Fruit fly (Drosophila melanogaster) whole organism, prepupa: ENCODE measurements around the gene Pyroxd1.

Experiments
- CG10631 ChIP-seq: fragments of 200-800 bp; sonication (Bioruptor generic); optimal IDR thresholded peaks from 2 replicates; lab custom pipeline; 2016; ENCODE audit warnings: missing biosample characterization, missing genetic modification characterization
- CG11294 ChIP-seq: fragments of 200-800 bp; sonication (Bioruptor generic); IDR thresholded peaks from 2 replicates; pipeline ENCODE4 v1.3.6; 2022; ENCODE audit warnings: missing biosample characterization, missing genetic modification characterization
- CG11762 ChIP-seq: fragments of 200-800 bp; sonication (Bioruptor generic); optimal IDR thresholded peaks from 3 replicates; lab custom pipeline; 2016; ENCODE audit warnings: missing biosample characterization, missing genetic modification characterization; ENCODE audit not compliant: insufficient read depth
- CG11902 ChIP-seq: fragments of 200-800 bp; sonication (Bioruptor generic); optimal IDR thresholded peaks from 3 replicates; lab custom pipeline; 2016; ENCODE audit warnings: missing biosample characterization, missing genetic modification characterization
- CG15336 ChIP-seq: fragments of 200-800 bp; sonication (Bioruptor generic); IDR thresholded peaks from 2 replicates; pipeline ENCODE4 v1.3.6; 2022; ENCODE audit warnings: missing biosample characterization, missing genetic modification characterization
- CG31627 ChIP-seq: fragments of 200-800 bp; sonication (Bioruptor generic); optimal IDR thresholded peaks from 3 replicates; lab custom pipeline; 2016; ENCODE audit warnings: missing biosample characterization, missing genetic modification characterization
- CG32006 ChIP-seq: fragments of 200-800 bp; sonication (Bioruptor generic); optimal IDR thresholded peaks from 3 replicates; lab custom pipeline; 2017; ENCODE audit warnings: missing biosample characterization, mild to moderate bottlenecking, missing genetic modification characterization
- CG34406 ChIP-seq: fragments of 200-800 bp; sonication (Bioruptor generic); optimal IDR thresholded peaks from 3 replicates; lab custom pipeline; 2016; ENCODE audit warnings: missing biosample characterization, missing genetic modification characterization
- CG6163 ChIP-seq: fragments of 200-800 bp; sonication (Bioruptor generic); IDR thresholded peaks from 3 replicates; pipeline ENCODE4 v1.3.6; 2022; ENCODE audit warnings: missing biosample characterization, missing genetic modification characterization
- CG6792 ChIP-seq: fragments of 200-800 bp; sonication (Bioruptor generic); optimal IDR thresholded peaks from 3 replicates; lab custom pipeline; 2016; ENCODE audit warnings: missing biosample characterization, missing genetic modification characterization
- CG6854 ChIP-seq: fragments of 200-800 bp; sonication (Bioruptor generic); optimal IDR thresholded peaks from 2 replicates; lab custom pipeline; 2017; ENCODE audit warnings: missing biosample characterization, mild to moderate bottlenecking, missing genetic modification characterization
- CG7368 ChIP-seq: fragments of 200-800 bp; sonication (Bioruptor generic); optimal IDR thresholded peaks from 3 replicates; lab custom pipeline; 2016; ENCODE audit warnings: missing biosample characterization, missing genetic modification characterization
- CG9139 ChIP-seq: fragments of 200-800 bp; sonication (Bioruptor generic); optimal IDR thresholded peaks from 3 replicates; lab custom pipeline; 2017; ENCODE audit warnings: missing biosample characterization, mild to moderate bottlenecking, missing genetic modification characterization
- Eip75B ChIP-seq: fragments of 200-800 bp; sonication (Bioruptor generic); optimal IDR thresholded peaks from 3 replicates; lab custom pipeline; 2016; ENCODE audit warnings: missing biosample characterization, missing genetic modification characterization
- Eip78C ChIP-seq: fragments of 200-800 bp; sonication (Bioruptor generic); peaks from one replicate; lab custom pipeline; 2016; ENCODE audit warnings: missing biosample characterization, missing genetic modification characterization
- Eip93F ChIP-seq: fragments of 200-800 bp; sonication (Bioruptor generic); optimal IDR thresholded peaks from 2 replicates; lab custom pipeline; 2016; ENCODE audit warnings: missing biosample characterization, mild to moderate bottlenecking, missing genetic modification characterization
- Ets21C ChIP-seq: fragments of 200-800 bp; sonication (Bioruptor generic); optimal IDR thresholded peaks from 3 replicates; lab custom pipeline; 2016; ENCODE audit warnings: missing biosample characterization, missing genetic modification characterization
- Ets96B ChIP-seq: fragments of 200-800 bp; optimal IDR thresholded peaks from 2 replicates; lab custom pipeline; 2019; ENCODE audit warnings: missing biosample characterization, mild to moderate bottlenecking, missing genetic modification characterization, moderate library complexity
- Hr38 ChIP-seq: sonication (Bioruptor generic); optimal IDR thresholded peaks from 2 replicates; lab custom pipeline; 2016; ENCODE audit warnings: missing biosample characterization, missing genetic modification characterization
- Hr39 ChIP-seq: fragments of 200-800 bp; sonication (Bioruptor generic); optimal IDR thresholded peaks from 2 replicates; lab custom pipeline; 2016; ENCODE audit warnings: missing biosample characterization, missing genetic modification characterization
- Hr4 ChIP-seq: fragments of 200-800 bp; sonication (Bioruptor generic); optimal IDR thresholded peaks from 3 replicates; lab custom pipeline; 2016; ENCODE audit warnings: missing biosample characterization, missing genetic modification characterization
- Lpt ChIP-seq: fragments of 200-800 bp; sonication (Bioruptor generic); optimal IDR thresholded peaks from 3 replicates; lab custom pipeline; 2016; ENCODE audit warnings: missing biosample characterization, missing genetic modification characterization
- OdsH ChIP-seq: fragments of 200-800 bp; sonication (Bioruptor generic); optimal IDR thresholded peaks from 3 replicates; lab custom pipeline; 2016; ENCODE audit warnings: missing biosample characterization, missing genetic modification characterization
- Smox ChIP-seq: fragments of 200-800 bp; sonication (Bioruptor generic); optimal IDR thresholded peaks from 3 replicates; lab custom pipeline; 2016; ENCODE audit warnings: missing biosample characterization, missing genetic modification characterization
- Sox102F ChIP-seq: fragments of 200-800 bp; sonication (Bioruptor generic); optimal IDR thresholded peaks from 2 replicates; lab custom pipeline; 2016; ENCODE audit warnings: missing biosample characterization, mild to moderate bottlenecking, missing genetic modification characterization
- Sox14 ChIP-seq: fragments of 200-800 bp; sonication (Bioruptor generic); optimal IDR thresholded peaks from 3 replicates; lab custom pipeline; 2016; ENCODE audit warnings: missing biosample characterization, missing genetic modification characterization
- Sox15 ChIP-seq: fragments of 200-800 bp; sonication (Bioruptor generic); optimal IDR thresholded peaks from 3 replicates; lab custom pipeline; 2016; ENCODE audit warnings: missing biosample characterization, missing genetic modification characterization
- achi ChIP-seq: fragments of 200-800 bp; sonication (Bioruptor generic); optimal IDR thresholded peaks from 3 replicates; lab custom pipeline; 2016; ENCODE audit warnings: missing biosample characterization, missing genetic modification characterization
- acj6 ChIP-seq: fragments of 200-800 bp; sonication (Bioruptor generic); optimal IDR thresholded peaks from 3 replicates; lab custom pipeline; 2016; ENCODE audit warnings: missing biosample characterization, missing genetic modification characterization
- cyc ChIP-seq: fragments of 200-800 bp; sonication (Bioruptor generic); optimal IDR thresholded peaks from 3 replicates; lab custom pipeline; 2016; ENCODE audit warnings: missing biosample characterization, missing genetic modification characterization
- dac ChIP-seq: fragments of 200-800 bp; sonication (Bioruptor generic); optimal IDR thresholded peaks from 2 replicates; lab custom pipeline; 2017; ENCODE audit warnings: missing biosample characterization, mild to moderate bottlenecking, missing genetic modification characterization
- dsx ChIP-seq: fragments of 200-800 bp; optimal IDR thresholded peaks from 3 replicates; lab custom pipeline; 2019; ENCODE audit warnings: missing biosample characterization, mild to moderate bottlenecking, missing genetic modification characterization, moderate library complexity; ENCODE audit not compliant: poor library complexity, severe bottlenecking
- eg ChIP-seq: fragments of 200-800 bp; sonication (Bioruptor generic); IDR thresholded peaks from 3 replicates; pipeline ENCODE4 v1.3.6; 2022; ENCODE audit warnings: missing biosample characterization, missing genetic modification characterization
- esn ChIP-seq: fragments of 200-800 bp; sonication (Bioruptor generic); optimal IDR thresholded peaks from 2 replicates; lab custom pipeline; 2016; ENCODE audit warnings: missing biosample characterization, mild to moderate bottlenecking, missing genetic modification characterization, moderate library complexity
- fd85E ChIP-seq: fragments of 200-800 bp; sonication (Bioruptor generic); optimal IDR thresholded peaks from 3 replicates; lab custom pipeline; 2016; ENCODE audit warnings: missing biosample characterization, missing genetic modification characterization
- fkh ChIP-seq: fragments of 200-800 bp; sonication (Bioruptor generic); optimal IDR thresholded peaks from 3 replicates; lab custom pipeline; 2017; ENCODE audit warnings: missing biosample characterization, mild to moderate bottlenecking, missing genetic modification characterization, moderate library complexity
- lz ChIP-seq: fragments of 200-800 bp; sonication (Bioruptor generic); optimal IDR thresholded peaks from 3 replicates; lab custom pipeline; 2016; ENCODE audit warnings: missing biosample characterization, missing genetic modification characterization
- pdm3 ChIP-seq: fragments of 200-800 bp; sonication (Bioruptor generic); optimal IDR thresholded peaks from 3 replicates; lab custom pipeline; 2016; ENCODE audit warnings: missing biosample characterization, missing genetic modification characterization
- salr ChIP-seq, 2 experiments: fragments of 200-800 bp; sonication (Bioruptor generic); optimal IDR thresholded peaks; 3 replicates each; lab custom pipeline; 2016 to 2018; ENCODE audit warnings: missing biosample characterization in 2 of 2, missing genetic modification characterization in 2 of 2, mild to moderate bottlenecking in 1 of 2
- ss ChIP-seq, 2 experiments: fragments of 200-800 bp; sonication (Bioruptor generic); optimal IDR thresholded peaks; 2 replicates in 1 of 2; 3 replicates in 1 of 2; lab custom pipeline; 2017 to 2018; ENCODE audit warnings: mild to moderate bottlenecking in 2 of 2, missing biosample characterization in 2 of 2, missing genetic modification characterization in 2 of 2, moderate library complexity in 1 of 2
- vri ChIP-seq: fragments of 200-800 bp; sonication (Bioruptor generic); optimal IDR thresholded peaks from 3 replicates; lab custom pipeline; 2016; ENCODE audit warnings: missing biosample characterization, mild to moderate bottlenecking, missing genetic modification characterization

Gene Pyroxd1

DNA sequence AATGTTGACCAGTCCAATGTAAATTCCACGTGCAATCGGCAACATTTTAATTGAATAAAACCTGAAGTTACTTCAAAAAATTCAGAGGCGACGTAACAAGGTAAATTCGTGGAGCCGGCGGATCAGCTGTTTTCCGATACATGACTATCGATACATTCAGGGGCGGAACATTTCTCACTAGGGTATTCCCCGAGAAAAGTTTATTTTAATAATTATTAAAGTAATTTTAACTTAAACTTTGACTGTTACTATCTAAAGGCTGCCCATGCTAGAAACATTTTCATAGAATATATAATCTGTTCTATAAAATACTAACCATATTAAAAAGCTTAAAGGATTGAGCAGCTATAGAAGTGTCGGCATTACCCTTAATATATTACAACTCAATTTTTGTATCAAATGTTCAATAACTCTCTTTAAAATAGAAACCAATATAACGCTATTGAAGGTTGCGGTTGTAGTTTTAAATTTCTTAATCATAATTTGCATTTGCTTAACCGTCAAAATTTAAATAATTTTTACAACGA, 5.9 kb downstream of the Pyroxd1 start, which contains the start of the genes mRpS18B and Kua (continued):
- TF ChIP-seq Ets21C (GFP tag; lab: Kevin White, UChicago), result no peak
- TF ChIP-seq achi (GFP tag; lab: Kevin White, UChicago), result peak; percentile 7
- peak; percentile 26 for TF ChIP-seq Ets96B
- peak; percentile 15 for TF ChIP-seq CG34406 (GFP tag; lab: Kevin White, UChicago)
- peak; percentile 15 for TF ChIP-seq CG31627
- TF ChIP-seq CG15336 (GFP tag; lab: Robert Waterston, UW), result 0 out of 2 replicates have a peak, but pooled peaks have one; percentile 21
- TF ChIP-seq dsx, result no peak
- peak; percentile 41 for TF ChIP-seq vri (GFP tag; lab: Kevin White, UChicago)
- TF ChIP-seq esn (GFP tag; lab: Kevin White, UChicago), result peak; percentile 57

DNA sequence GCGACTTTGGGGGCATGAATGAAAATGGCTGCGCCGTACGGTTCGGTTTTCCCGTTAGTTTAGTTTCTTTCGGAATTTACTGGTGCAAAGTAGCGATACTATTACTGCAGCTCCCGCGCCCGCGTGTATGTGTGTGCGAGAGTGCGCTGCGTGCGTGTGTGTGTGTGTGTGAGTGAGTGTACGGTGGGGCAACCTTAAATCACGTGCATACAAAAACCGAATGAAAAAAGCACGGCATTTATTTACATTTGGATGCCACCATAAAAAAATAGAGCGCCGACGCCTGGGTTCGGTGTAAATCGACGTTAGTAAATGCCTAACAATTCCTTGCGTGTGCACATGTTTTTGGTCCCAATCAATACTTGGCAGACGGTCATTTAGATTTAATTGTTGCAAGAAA, 6.5 kb downstream of the Pyroxd1 start:
- peak; percentile 20 for TF ChIP-seq fkh
- TF ChIP-seq Eip78C (GFP tag; lab: Kevin White, UChicago), result peak; percentile 13
- no peak for TF ChIP-seq dac
- peak; percentile 5; the same call in 1 of the 2 replicates for TF ChIP-seq CG11294 (GFP tag; lab: Robert Waterston, UW)
- no peak for TF ChIP-seq cyc (GFP tag; lab: Kevin White, UChicago)
- TF ChIP-seq CG6792 (GFP tag; lab: Kevin White, UChicago), result no peak
- no peak for TF ChIP-seq Hr4 (GFP tag; lab: Kevin White, UChicago)
- no peak for TF ChIP-seq fd85E (GFP tag; lab: Kevin White, UChicago)
- TF ChIP-seq eg, result peak; percentile 34; the same call in 1 of the 3 replicates
- no peak for TF ChIP-seq Sox102F (GFP tag; lab: Kevin White, UChicago)

DNA sequence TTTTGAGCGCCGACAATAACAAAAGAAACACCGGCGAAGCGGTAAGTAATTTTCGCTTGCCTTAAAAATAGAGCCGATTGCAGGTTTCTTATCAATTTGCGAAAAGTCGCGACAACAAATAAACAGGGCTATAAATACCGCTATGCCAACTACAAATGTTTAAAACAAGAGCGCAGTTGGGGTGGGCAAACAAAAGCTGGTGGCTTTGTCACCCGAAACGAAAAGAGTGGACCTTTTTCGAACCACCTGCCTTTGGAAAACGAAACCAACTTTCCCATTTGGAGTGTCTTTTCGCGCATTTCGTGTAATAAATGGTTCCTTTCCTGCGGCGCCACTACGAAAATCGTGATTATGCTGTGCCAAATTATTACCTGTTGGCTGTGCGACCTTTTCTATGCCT, 7.0 kb downstream of the Pyroxd1 start:
- TF ChIP-seq Sox14 (GFP tag; lab: Kevin White, UChicago) (no peak), Eip75B (GFP tag; lab: Kevin White, UChicago) (no peak), eg (no peak), CG11294 (GFP tag; lab: Robert Waterston, UW) (no peak), fkh (peak; percentile 8), CG6854 (GFP tag; lab: Kevin White, UChicago) (no peak)
- TF ChIP-seq, all 60 proteins: peak for 1

DNA sequence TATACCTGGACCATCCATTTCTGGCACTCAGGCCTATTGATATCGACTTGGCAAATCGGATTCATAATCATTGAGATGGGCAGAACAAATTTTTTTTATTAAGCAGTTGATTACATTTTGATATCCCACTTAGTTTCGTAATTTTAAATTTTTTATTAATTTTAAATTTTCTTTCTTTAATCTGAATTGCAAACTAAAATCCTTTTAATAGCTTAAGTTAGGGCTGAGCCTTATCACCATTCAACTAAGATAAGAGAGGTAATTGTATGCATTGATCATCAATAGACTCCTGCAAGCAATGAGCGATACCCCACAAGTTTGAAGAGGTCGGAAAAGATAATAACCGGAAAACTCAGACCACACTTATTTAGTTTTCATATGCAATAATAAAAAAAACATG, 12.8 kb downstream of the Pyroxd1 start, which contains the start of gene CG13970:
Gene CG13970 (minus strand): TSS at position 101 of the 400 bp plus-strand sequence.
- TF ChIP-seq lz (GFP tag; lab: Kevin White, UChicago) (no peak), CG10631 (no peak)

DNA sequence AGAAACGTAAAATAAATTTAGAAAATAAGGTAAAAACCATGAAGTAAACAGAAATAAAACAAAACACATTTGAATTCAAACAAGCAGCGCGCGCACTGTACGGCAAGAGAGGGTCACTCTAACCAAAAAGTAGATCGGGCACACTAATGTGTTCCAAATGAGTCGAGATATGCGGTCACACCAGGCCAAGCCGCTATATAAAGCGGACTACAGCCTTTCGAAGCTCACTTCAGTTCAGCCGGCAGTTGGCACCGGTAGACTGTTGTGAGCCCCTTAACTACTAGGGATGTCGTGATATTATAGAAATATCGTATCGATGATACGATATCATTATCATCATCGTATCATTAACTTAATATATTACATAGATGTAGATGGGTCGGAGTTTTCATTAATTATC, 13.3 kb downstream of the Pyroxd1 start:
- TF ChIP-seq dsx (no peak), achi (GFP tag; lab: Kevin White, UChicago) (no peak), Hr38 (GFP tag; lab: Kevin White, UChicago) (no peak), CG6163 (GFP tag; lab: Robert Waterston, UW) (no peak), pdm3 (no peak), esn (GFP tag; lab: Kevin White, UChicago) (no peak), CG32006 (no peak), Eip78C (GFP tag; lab: Kevin White, UChicago) (no peak), salr (GFP tag; optimal IDR thresholded peaks at IDR 0.05; lab: Kevin White, UChicago) (no peak), Hr4 (GFP tag; lab: Kevin White, UChicago) (no peak)
- TF ChIP-seq, all 60 proteins: peak for 0

DNA sequence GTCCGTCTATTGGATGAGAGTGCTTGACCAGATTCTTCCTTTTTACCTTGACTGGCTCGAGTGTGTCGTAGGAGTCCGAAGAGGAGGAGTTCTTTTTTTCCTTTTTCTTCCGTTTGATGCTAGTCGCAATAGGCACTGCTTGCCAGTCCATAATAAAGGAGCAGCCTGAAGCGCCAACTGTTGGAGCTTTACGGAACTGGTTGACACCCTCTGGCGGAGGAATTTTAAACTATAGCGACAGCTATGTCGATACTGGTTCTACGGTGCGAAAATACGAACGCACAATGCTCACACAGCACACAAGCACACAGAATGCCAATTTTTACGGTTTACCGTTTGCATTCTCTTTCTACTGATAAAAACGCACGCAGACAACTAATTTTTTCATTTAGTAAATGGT, 15.4 kb downstream of the Pyroxd1 start:
- TF ChIP-seq dac (no peak), fkh (no peak), Eip78C (GFP tag; lab: Kevin White, UChicago) (peak; percentile 7), salr (GFP tag; optimal IDR thresholded peaks at IDR 0.05; lab: Kevin White, UChicago) (no peak), ss (GFP tag; optimal IDR thresholded peaks at IDR 0.05; lab: Kevin White, UChicago) (no peak), Sox15 (GFP tag; lab: Kevin White, UChicago) (no peak), acj6 (GFP tag; lab: Kevin White, UChicago) (no peak), cyc (GFP tag; lab: Kevin White, UChicago) (peak; percentile 14), esn (GFP tag; lab: Kevin White, UChicago) (peak; percentile 17), CG11762 (GFP tag; lab: Kevin White, UChicago) (no peak), Hr39 (GFP tag; lab: Kevin White, UChicago) (peak; percentile 35), CG7368 (GFP tag; lab: Kevin White, UChicago) (no peak), Lpt (GFP tag; lab: Kevin White, UChicago) (no peak), Eip93F (GFP tag; lab: Kevin White, UChicago) (no peak), CG6792 (GFP tag; lab: Kevin White, UChicago) (no peak), CG6163 (GFP tag; lab: Robert Waterston, UW) (no peak), CG11294 (GFP tag; lab: Robert Waterston, UW) (no peak), OdsH (GFP tag; lab: Kevin White, UChicago) (no peak), Smox (no peak), CG9139 (GFP tag; lab: Kevin White, UChicago) (no peak), CG11902 (GFP tag; lab: Kevin White, UChicago) (no peak)
